Worm (Caenorhabditis elegans): Measurements from ENCODE around the gene srt-6.

DNA sequence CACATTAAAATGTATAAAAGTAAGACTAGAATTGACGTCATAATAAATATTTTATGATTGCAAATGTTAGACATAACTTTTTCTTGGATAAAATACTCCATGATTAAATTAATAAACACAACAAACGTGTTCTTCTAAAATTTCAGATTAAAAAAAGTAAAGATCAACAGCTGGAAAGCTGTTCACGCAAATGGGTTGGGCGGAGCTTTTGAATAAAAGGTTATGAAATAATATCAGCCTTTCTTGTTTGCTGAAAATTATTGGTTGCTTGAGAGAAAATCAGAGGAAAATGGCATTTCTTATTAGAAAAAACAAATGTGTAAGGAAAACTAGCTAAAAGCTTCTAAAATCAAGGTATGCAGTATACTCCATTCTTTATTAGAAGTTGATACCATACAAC lies 20.9 kb downstream of the srt-6 start, which contains the start of gene C02H6.3:
- TF ChIP-seq fos-1 (tag; optimal IDR thresholded peaks at IDR 0.05) (no peak), eor-1 (tag; optimal IDR thresholded peaks at IDR 0.05) (no peak), jun-1 (tag; optimal IDR thresholded peaks at IDR 0.05) (no peak), nhr-25 (tag; optimal IDR thresholded peaks at IDR 0.05) (no peak), snpc-4 (tag; optimal IDR thresholded peaks at IDR 0.05) (no peak), mdl-1 (tag; optimal IDR thresholded peaks at IDR 0.05) (no peak), unc-39 (tag; optimal IDR thresholded peaks at IDR 0.05) (no peak), ceh-16 (tag; optimal IDR thresholded peaks at IDR 0.05) (no peak), ceh-82 (tag; optimal IDR thresholded peaks at IDR 0.05) (no peak), unc-62 (GFP tag; optimal IDR thresholded peaks at IDR 0.05) (no peak), skn-1 (tag; optimal IDR thresholded peaks at IDR 0.05) (no peak)
